Worm (Caenorhabditis elegans) whole organism, L1 larva: ENCODE results near the gene Y59H11AR.4.

Experiments
- C04F5.9 ChIP-seq: sonication (generic microtip); optimal IDR thresholded peaks from 2 replicates; lab custom pipeline; 2016; ENCODE audit warnings: missing genetic modification characterization, missing compliant biosample characterization
- C16A3.4 ChIP-seq: fragments of 150-350 bp; optimal IDR thresholded peaks from 2 replicates; lab custom pipeline; 2014; ENCODE audit warnings: missing biosample characterization, missing genetic modification characterization
- F16B12.6 ChIP-seq: fragments of 150-350 bp; optimal IDR thresholded peaks from 2 replicates; lab custom pipeline; 2014; ENCODE audit warnings: missing biosample characterization, missing genetic modification characterization
- Y116A8C.19 ChIP-seq: sonication (generic microtip); optimal IDR thresholded peaks from 2 replicates; lab custom pipeline; 2016; ENCODE audit warnings: missing compliant biosample characterization, missing genetic modification characterization, borderline replicate concordance
- ama-1 ChIP-seq: fragments of 150-350 bp; optimal IDR thresholded peaks from 2 replicates; lab custom pipeline; 2014
- ces-1 ChIP-seq: fragments of 150-350 bp; optimal IDR thresholded peaks from 2 replicates; lab custom pipeline; 2014; ENCODE audit warnings: missing biosample characterization, missing genetic modification reagents, missing genetic modification characterization
- dpl-1 ChIP-seq, 3 experiments: fragments of 150-350 bp in 2 of 3; sonication (generic microtip) in 1 of 3; optimal IDR thresholded peaks; 2 replicates each; lab custom pipeline; 2014 to 2017; ENCODE audit warnings: missing biosample characterization in 3 of 3, missing genetic modification characterization in 3 of 3, missing genetic modification reagents in 3 of 3
- dsc-1 ChIP-seq: sonication (generic microtip); optimal IDR thresholded peaks from 2 replicates; lab custom pipeline; 2016; ENCODE audit warnings: mild to moderate bottlenecking, missing genetic modification characterization, missing compliant biosample characterization
- efl-1 ChIP-seq, 4 experiments: fragments of 150-350 bp; optimal IDR thresholded peaks in 3 of 4; peaks in 1 of 4; 1 replicate in 1 of 4; 2 replicates in 3 of 4; lab custom pipeline; 2014; ENCODE audit warnings: missing biosample characterization in 2 of 4, missing genetic modification characterization in 2 of 4, missing genetic modification reagents in 2 of 4
- egl-27 ChIP-seq, 2 experiments: fragments of 150-350 bp in 1 of 2; sonication (generic microtip); optimal IDR thresholded peaks; 3 replicates each; lab custom pipeline; 2017 to 2018; ENCODE audit warnings: missing biosample characterization in 2 of 2, missing genetic modification characterization in 2 of 2, missing genetic modification reagents in 2 of 2
- elt-2 ChIP-seq: sonication (generic microtip); optimal IDR thresholded peaks from 2 replicates; lab custom pipeline; 2016; ENCODE audit warnings: missing genetic modification characterization, mild to moderate bottlenecking, inconsistent platforms, missing compliant biosample characterization, missing genetic modification reagents
- elt-3 ChIP-seq, 6 experiments: fragments of 150-350 bp in 1 of 6; sonication (generic microtip); optimal IDR thresholded peaks; 2 replicates each; lab custom pipeline; 2017 to 2018; ENCODE audit warnings: missing biosample characterization in 6 of 6, missing genetic modification characterization in 6 of 6, inconsistent platforms in 1 of 6
- fkh-10 ChIP-seq: sonication (generic microtip); optimal IDR thresholded peaks from 2 replicates; lab custom pipeline; 2017; ENCODE audit warnings: missing biosample characterization, missing genetic modification reagents, missing genetic modification characterization
- fkh-8 ChIP-seq: sonication (generic microtip); optimal IDR thresholded peaks from 2 replicates; lab custom pipeline; 2016; ENCODE audit warnings: mild to moderate bottlenecking, missing genetic modification characterization, missing compliant biosample characterization
- grh-1 ChIP-seq: fragments of 200-800 bp; sonication (Bioruptor generic); IDR thresholded peaks from 2 replicates; pipeline ENCODE4 v1.3.6; 2022; ENCODE audit warnings: missing genetic modification reagents, missing genetic modification characterization, missing compliant biosample characterization
- hlh-4 ChIP-seq: sonication (generic microtip); optimal IDR thresholded peaks from 2 replicates; lab custom pipeline; 2016; ENCODE audit warnings: mild to moderate bottlenecking, missing genetic modification characterization, missing compliant biosample characterization
- irx-1 ChIP-seq: sonication (generic microtip); optimal IDR thresholded peaks from 2 replicates; lab custom pipeline; 2016; ENCODE audit warnings: missing genetic modification characterization, missing compliant biosample characterization
- isw-1 ChIP-seq: fragments of 200-800 bp; sonication (Bioruptor generic); IDR thresholded peaks from 2 replicates; pipeline ENCODE4 v1.3.6; 2022; ENCODE audit warnings: missing genetic modification characterization, missing compliant biosample characterization
- lin-14 ChIP-seq: fragments of 200-800 bp; sonication (Bioruptor generic); optimal IDR thresholded peaks from 2 replicates; lab custom pipeline; 2018; ENCODE audit warnings: mild to moderate bottlenecking, missing genetic modification characterization, moderate library complexity, missing compliant biosample characterization
- lin-15B ChIP-seq: fragments of 150-350 bp; sonication (generic microtip); optimal IDR thresholded peaks from 3 replicates; lab custom pipeline; 2014; ENCODE audit warnings: missing biosample characterization, missing genetic modification characterization
- lin-35 ChIP-seq, 2 experiments: fragments of 150-350 bp; optimal IDR thresholded peaks; 2 replicates each; lab custom pipeline; 2014; ENCODE audit warnings: missing biosample characterization in 2 of 2, missing genetic modification characterization in 2 of 2, missing genetic modification reagents in 2 of 2
- lin-39 ChIP-seq: fragments of 150-350 bp; optimal IDR thresholded peaks from 2 replicates; lab custom pipeline; 2014; ENCODE audit warnings: missing biosample characterization, missing genetic modification reagents, missing genetic modification characterization
- lir-3 ChIP-seq: sonication (generic microtip); optimal IDR thresholded peaks from 2 replicates; lab custom pipeline; 2016; ENCODE audit warnings: mild to moderate bottlenecking, missing genetic modification characterization, moderate library complexity, missing compliant biosample characterization; ENCODE audit not compliant: poor library complexity
- lsy-2 ChIP-seq, 2 experiments: fragments of 150-350 bp; optimal IDR thresholded peaks; 2 replicates each; lab custom pipeline; 2014; ENCODE audit warnings: missing biosample characterization in 2 of 2, missing genetic modification characterization in 2 of 2
- mdl-1 ChIP-seq, 2 experiments: fragments of 150-350 bp; optimal IDR thresholded peaks; 2 replicates each; lab custom pipeline; 2014 to 2017; ENCODE audit warnings: missing biosample characterization in 2 of 2, missing genetic modification characterization in 2 of 2, inconsistent platforms in 1 of 2
- mef-2 ChIP-seq: fragments of 150-350 bp; optimal IDR thresholded peaks from 2 replicates; lab custom pipeline; 2014; ENCODE audit warnings: missing biosample characterization, missing genetic modification characterization
- mep-1 ChIP-seq: fragments of 150-350 bp; optimal IDR thresholded peaks from 2 replicates; lab custom pipeline; 2014; ENCODE audit warnings: missing biosample characterization, missing genetic modification characterization
- nhr-19 ChIP-seq: fragments of 200-800 bp; sonication (Bioruptor generic); conservative IDR thresholded peaks from 2 replicates; pipeline ENCODE4 v1.3.6; 2022; ENCODE audit warnings: missing genetic modification characterization, missing compliant biosample characterization
- nhr-237 ChIP-seq: fragments of 150-350 bp; optimal IDR thresholded peaks from 2 replicates; lab custom pipeline; 2014; ENCODE audit warnings: missing biosample characterization, missing genetic modification characterization
- nhr-77 ChIP-seq: fragments of 150-350 bp; optimal IDR thresholded peaks from 2 replicates; lab custom pipeline; 2014; ENCODE audit warnings: missing biosample characterization, missing genetic modification characterization
- pax-3 ChIP-seq: fragments of 200-800 bp; sonication (Bioruptor generic); optimal IDR thresholded peaks from 2 replicates; lab custom pipeline; 2018; ENCODE audit warnings: mild to moderate bottlenecking, missing genetic modification characterization, moderate library complexity, missing compliant biosample characterization
- sup-37 ChIP-seq: fragments of 200-800 bp; sonication (Bioruptor generic); optimal IDR thresholded peaks from 2 replicates; lab custom pipeline; 2018; ENCODE audit warnings: mild to moderate bottlenecking, missing genetic modification characterization, missing compliant biosample characterization
- unc-130 ChIP-seq: fragments of 150-350 bp; optimal IDR thresholded peaks from 2 replicates; lab custom pipeline; 2017; ENCODE audit warnings: missing biosample characterization, missing genetic modification characterization, inconsistent platforms
- unc-30 ChIP-seq: sonication (generic microtip); optimal IDR thresholded peaks from 2 replicates; lab custom pipeline; 2017; ENCODE audit warnings: missing biosample characterization, missing genetic modification characterization
- unc-62 ChIP-seq: fragments of 150-350 bp; optimal IDR thresholded peaks from 2 replicates; lab custom pipeline; 2014; ENCODE audit warnings: missing biosample characterization, missing genetic modification reagents, missing genetic modification characterization
- unc-98 ChIP-seq: fragments of 200-800 bp; sonication (Bioruptor generic); IDR thresholded peaks from 2 replicates; pipeline ENCODE4 v1.3.6; 2022; ENCODE audit warnings: missing genetic modification characterization, missing compliant biosample characterization
- vab-15 ChIP-seq: sonication (generic microtip); optimal IDR thresholded peaks from 2 replicates; lab custom pipeline; 2017; ENCODE audit warnings: missing genotype, mild to moderate bottlenecking, missing genetic modification characterization, missing compliant biosample characterization
- xbp-1 ChIP-seq: sonication (generic microtip); optimal IDR thresholded peaks from 2 replicates; lab custom pipeline; 2016; ENCODE audit warnings: missing genetic modification characterization, missing compliant biosample characterization
- zip-4 ChIP-seq: fragments of 200-800 bp; sonication (Bioruptor generic); optimal IDR thresholded peaks from 2 replicates; lab custom pipeline; 2018; ENCODE audit warnings: mild to moderate bottlenecking, missing genetic modification characterization, moderate library complexity, missing compliant biosample characterization
- ztf-11 ChIP-seq, 2 experiments: sonication (generic microtip); optimal IDR thresholded peaks; 2 replicates each; lab custom pipeline; 2016 to 2017; ENCODE audit warnings: missing genetic modification characterization in 2 of 2, missing biosample characterization in 1 of 2, missing compliant biosample characterization in 1 of 2
- ztf-4 ChIP-seq: fragments of 150-350 bp; optimal IDR thresholded peaks from 2 replicates; lab custom pipeline; 2014; ENCODE audit warnings: missing biosample characterization, missing genetic modification characterization

The Y59H11AR.4 gene

DNA sequence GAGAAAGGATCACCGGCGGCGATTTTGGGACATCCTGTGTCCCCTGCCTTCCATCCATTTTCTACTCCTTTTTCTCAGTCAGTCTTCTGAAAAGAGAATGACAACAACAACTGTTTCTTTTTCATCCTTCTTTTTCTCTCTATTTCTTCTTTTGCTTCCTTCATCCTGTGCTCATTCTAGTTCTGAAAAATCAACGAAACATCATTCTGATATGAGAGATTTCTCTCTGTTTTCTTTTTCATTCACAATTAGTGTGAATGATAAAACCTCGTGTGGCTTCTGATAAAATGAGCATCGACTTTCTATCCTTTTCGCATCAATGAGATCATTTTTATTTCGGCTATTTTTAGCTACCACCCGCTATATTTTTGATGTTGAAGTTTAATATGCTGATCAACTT, 4.7 kb upstream of the Y59H11AR.4 start (continued):
- no peak for TF ChIP-seq fkh-8 (tag; lab: Kevin White, UChicago)
- no peak for TF ChIP-seq pax-3
- TF ChIP-seq lin-15B (tag; lab: Kevin White, UChicago): no peak
- TF ChIP-seq irx-1: no peak
- TF ChIP-seq dpl-1 (GFP tag; optimal IDR thresholded peaks at IDR 0.05; lab: Kevin White, UChicago): no peak
- no peak for TF ChIP-seq ces-1
- no peak for TF ChIP-seq dsc-1 (tag; lab: Kevin White, UChicago)
- TF ChIP-seq ama-1 (lab: Kevin White, UChicago): no peak
- TF ChIP-seq C04F5.9 (tag; lab: Kevin White, UChicago): no peak
- TF ChIP-seq unc-130 (tag; lab: Kevin White, UChicago): no peak
- TF ChIP-seq unc-62 (GFP tag; lab: Kevin White, UChicago): no peak
- TF ChIP-seq F16B12.6 (tag; lab: Kevin White, UChicago): no peak
- peak; percentile 66 for TF ChIP-seq nhr-19
- TF ChIP-seq elt-2: no peak
- TF ChIP-seq hlh-4 (tag; lab: Kevin White, UChicago): no peak
- no peak for TF ChIP-seq egl-27 (tag; optimal IDR thresholded peaks at IDR 0.05; lab: Kevin White, UChicago)
- TF ChIP-seq unc-30: no peak
- TF ChIP-seq unc-98 (GFP tag; lab: Robert Waterston, UW): 0 out of 2 replicates have a peak, but pooled peaks have one; percentile 10
- no peak for TF ChIP-seq mep-1 (tag; lab: Kevin White, UChicago)
- TF ChIP-seq elt-3 (tag; optimal IDR thresholded peaks at IDR 0.05; lab: Kevin White, UChicago): no peak
- no peak for TF ChIP-seq ztf-4 (tag; lab: Kevin White, UChicago)
- no peak for TF ChIP-seq mdl-1 (tag; optimal IDR thresholded peaks at IDR 0.05; lab: Kevin White, UChicago)
- TF ChIP-seq isw-1 (GFP tag; lab: Robert Waterston, UW): no peak
- TF ChIP-seq lin-39 (tag; lab: Kevin White, UChicago): peak; percentile 44
- TF ChIP-seq lsy-2 (tag; optimal IDR thresholded peaks at IDR 0.05; lab: Kevin White, UChicago): peak; percentile 59 to 71
- no peak for TF ChIP-seq zip-4 (GFP tag; lab: Kevin White, UChicago)
- no peak for TF ChIP-seq lir-3 (tag; lab: Kevin White, UChicago)
- TF ChIP-seq C16A3.4 (tag; lab: Kevin White, UChicago): no peak
- peak; percentile 80 for TF ChIP-seq mef-2 (tag; lab: Kevin White, UChicago)
- no peak for TF ChIP-seq Y116A8C.19
- no peak for TF ChIP-seq ztf-11 (tag; optimal IDR thresholded peaks at IDR 0.05; lab: Kevin White, UChicago)
- TF ChIP-seq lin-35 (GFP tag; optimal IDR thresholded peaks at IDR 0.05; lab: Kevin White, UChicago): no peak
- TF ChIP-seq grh-1: no peak
- no peak for TF ChIP-seq xbp-1
- TF ChIP-seq sup-37 (GFP tag; lab: Kevin White, UChicago): no peak
- TF ChIP-seq vab-15: no peak
- TF ChIP-seq nhr-77 (tag; lab: Kevin White, UChicago): no peak
- TF ChIP-seq nhr-237 (tag; lab: Kevin White, UChicago): no peak
- no peak for TF ChIP-seq fkh-10 (GFP tag; lab: Kevin White, UChicago)
- TF ChIP-seq lin-14 (GFP tag; lab: Kevin White, UChicago): peak; percentile 79

DNA sequence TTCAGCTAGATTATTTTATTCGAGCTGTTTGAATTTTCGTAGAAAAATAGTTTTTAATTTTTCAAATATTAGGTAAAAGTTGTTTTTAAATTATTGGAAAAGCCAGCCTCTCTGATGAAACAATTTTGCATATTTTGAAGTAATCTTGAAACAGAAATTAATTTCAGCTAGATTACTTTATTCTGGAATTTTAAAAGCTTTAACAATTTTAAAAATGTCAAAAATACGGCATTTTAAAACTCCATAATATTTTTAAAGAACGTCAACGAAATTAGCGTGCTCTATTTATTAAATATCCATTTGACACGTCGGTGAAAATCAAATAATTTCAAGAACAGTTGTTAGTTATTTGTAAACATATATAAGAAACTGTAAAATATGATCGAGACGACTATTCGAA, 2.3 kb upstream of the Y59H11AR.4 start, which contains the start of gene Y59H11AR.10:
Y59H11AR.10 (plus strand) TSS at position 301 of the 400 bp plus-strand sequence.
- no peak for TF ChIP-seq efl-1 (optimal IDR thresholded peaks at IDR 0.05; lab: Kevin White, UChicago)
- peak in 1 of 2 experiments; percentile 57 for TF ChIP-seq efl-1 (GFP tag; optimal IDR thresholded peaks at IDR 0.05 in 1 of 2; lab: Kevin White, UChicago)
- TF ChIP-seq C16A3.4 (tag; lab: Kevin White, UChicago): no peak
